Worm (Caenorhabditis elegans) whole organism, young adult: ENCODE data around the gene mdt-28.

Source experiments
- B0019.2 ChIP-seq: fragments of 200-800 bp; sonication (Bioruptor generic); conservative IDR thresholded peaks from 2 replicates; pipeline ENCODE4 v1.3.6; 2022; ENCODE audit warnings: missing genetic modification reagents, missing genetic modification characterization, missing compliant biosample characterization
- B0035.1 ChIP-seq: sonication (generic microtip); optimal IDR thresholded peaks from 2 replicates; lab custom pipeline; 2016; ENCODE audit warnings: missing genetic modification characterization, mild to moderate bottlenecking, missing compliant biosample characterization, missing genotype, missing genetic modification reagents
- B0336.3 ChIP-seq: fragments of 200-800 bp; sonication (Bioruptor generic); IDR thresholded peaks from 2 replicates; pipeline ENCODE4 v1.3.6; 2022; ENCODE audit warnings: missing genetic modification characterization, missing compliant biosample characterization
- C06A6.2 ChIP-seq: fragments of 200-800 bp; sonication (Bioruptor generic); conservative IDR thresholded peaks from 2 replicates; pipeline ENCODE4 v1.3.6; 2022; ENCODE audit warnings: missing genetic modification characterization, missing compliant biosample characterization
- D2030.7 ChIP-seq: fragments of 200-800 bp; sonication (Bioruptor generic); IDR thresholded peaks from 2 replicates; pipeline ENCODE4 v1.3.6; 2022; ENCODE audit warnings: missing genetic modification reagents, missing genetic modification characterization, missing compliant biosample characterization
- F22D6.2 ChIP-seq: sonication (generic microtip); optimal IDR thresholded peaks from 2 replicates; lab custom pipeline; 2016; ENCODE audit warnings: mild to moderate bottlenecking, missing genetic modification characterization, missing compliant biosample characterization
- F23B12.7 ChIP-seq: sonication (generic microtip); optimal IDR thresholded peaks from 2 replicates; lab custom pipeline; 2017; ENCODE audit warnings: missing genetic modification characterization, mild to moderate bottlenecking, missing compliant biosample characterization, antibody characterized with exemption, moderate library complexity; ENCODE audit not compliant: insufficient read depth
- F33H1.4 ChIP-seq: fragments of 200-800 bp; sonication (Bioruptor generic); IDR thresholded peaks from 2 replicates; pipeline ENCODE4 v1.3.6; 2022; ENCODE audit warnings: missing genetic modification reagents, missing genetic modification characterization, missing compliant biosample characterization
- F52B5.7 ChIP-seq: sonication (generic microtip); optimal IDR thresholded peaks from 2 replicates; lab custom pipeline; 2016; ENCODE audit warnings: mild to moderate bottlenecking, missing genetic modification characterization, missing compliant biosample characterization
- F55B11.4 ChIP-seq: sonication (generic microtip); optimal IDR thresholded peaks from 2 replicates; lab custom pipeline; 2016; ENCODE audit warnings: missing compliant biosample characterization, missing genetic modification characterization, borderline replicate concordance; ENCODE audit not compliant: insufficient read depth
- ZK185.1 ChIP-seq: sonication (generic microtip); optimal IDR thresholded peaks from 2 replicates; lab custom pipeline; 2016; ENCODE audit warnings: mild to moderate bottlenecking, missing genetic modification characterization, missing compliant biosample characterization; ENCODE audit not compliant: poor library complexity, severe bottlenecking
- ama-1 ChIP-seq, 3 experiments: fragments of 150-350 bp in 1 of 3; sonication (generic microtip) in 2 of 3; optimal IDR thresholded peaks; 2 replicates each; lab custom pipeline; 2014 to 2018; ENCODE audit warnings: missing biosample characterization in 2 of 3, missing genetic modification characterization in 2 of 3, missing genetic modification reagents in 2 of 3
- athp-1 ChIP-seq: sonication (generic microtip); optimal IDR thresholded peaks from 2 replicates; lab custom pipeline; 2017; ENCODE audit warnings: mild to moderate bottlenecking, missing genetic modification characterization, missing compliant biosample characterization
- bed-1 ChIP-seq: fragments of 200-800 bp; sonication (Bioruptor generic); IDR thresholded peaks from 2 replicates; pipeline ENCODE4 v1.3.6; 2022; ENCODE audit warnings: missing genetic modification reagents, missing genetic modification characterization, missing compliant biosample characterization
- cebp-1 ChIP-seq, 2 experiments: fragments of 200-800 bp in 1 of 2; sonication (Bioruptor generic) in 1 of 2; sonication (generic microtip) in 1 of 2; IDR thresholded peaks in 1 of 2; optimal IDR thresholded peaks in 1 of 2; 2 replicates each; pipeline versions ENCODE4 v1.3.6 to Lab custom; 2017 to 2022; ENCODE audit warnings: missing compliant biosample characterization in 2 of 2, missing genetic modification characterization in 2 of 2, mild to moderate bottlenecking in 1 of 2, missing genetic modification reagents in 1 of 2, moderate library complexity in 1 of 2
- cebp-2 ChIP-seq: fragments of 200-800 bp; sonication (Bioruptor generic); IDR thresholded peaks from 2 replicates; pipeline ENCODE4 v1.3.6; 2022; ENCODE audit warnings: missing genetic modification characterization, missing compliant biosample characterization
- ceh-100 ChIP-seq: fragments of 200-800 bp; sonication (Bioruptor generic); IDR thresholded peaks from 2 replicates; pipeline ENCODE4 v1.3.6; 2022; ENCODE audit warnings: missing genetic modification reagents, missing genetic modification characterization, missing compliant biosample characterization
- ceh-27 ChIP-seq: fragments of 200-800 bp; sonication (Bioruptor generic); optimal IDR thresholded peaks from 2 replicates; lab custom pipeline; 2018; ENCODE audit warnings: mild to moderate bottlenecking, missing genetic modification characterization, moderate library complexity, missing compliant biosample characterization
- ceh-58 ChIP-seq: fragments of 200-800 bp; sonication (Bioruptor generic); IDR thresholded peaks from 2 replicates; pipeline ENCODE4 v1.3.6; 2022; ENCODE audit warnings: missing genetic modification characterization, missing compliant biosample characterization
- dox-1 ChIP-seq: fragments of 200-800 bp; sonication (Bioruptor generic); IDR thresholded peaks from 2 replicates; pipeline ENCODE4 v1.3.6; 2022; ENCODE audit warnings: missing genetic modification reagents, missing genetic modification characterization, missing compliant biosample characterization
- dpff-1 ChIP-seq: sonication (generic microtip); optimal IDR thresholded peaks from 2 replicates; lab custom pipeline; 2017; ENCODE audit warnings: mild to moderate bottlenecking, missing genetic modification characterization, missing compliant biosample characterization
- gei-17 ChIP-seq: fragments of 200-800 bp; sonication (Bioruptor generic); optimal IDR thresholded peaks from 2 replicates; lab custom pipeline; 2018; ENCODE audit warnings: mild to moderate bottlenecking, missing genetic modification characterization, missing compliant biosample characterization
- hlh-12 ChIP-seq: sonication (generic microtip); optimal IDR thresholded peaks from 2 replicates; lab custom pipeline; 2016; ENCODE audit warnings: missing genetic modification characterization, missing compliant biosample characterization
- lin-35 ChIP-seq, 3 experiments: fragments of 150-350 bp in 2 of 3; sonication (generic microtip) in 1 of 3; optimal IDR thresholded peaks; 2 replicates each; lab custom pipeline; 2014 to 2018; ENCODE audit warnings: missing biosample characterization in 3 of 3, missing genetic modification characterization in 3 of 3, missing genetic modification reagents in 3 of 3
- lin-40 ChIP-seq: sonication (generic microtip); optimal IDR thresholded peaks from 2 replicates; lab custom pipeline; 2016; ENCODE audit warnings: missing genetic modification characterization, mild to moderate bottlenecking, missing compliant biosample characterization, missing genotype, missing genetic modification reagents
- lin-54 ChIP-seq: fragments of 200-800 bp; sonication (Bioruptor generic); optimal IDR thresholded peaks from 2 replicates; lab custom pipeline; 2018; ENCODE audit warnings: mild to moderate bottlenecking, missing genetic modification characterization, missing compliant biosample characterization
- lir-1 ChIP-seq: fragments of 200-800 bp; sonication (Bioruptor generic); conservative IDR thresholded peaks from 2 replicates; pipeline ENCODE4 v1.3.6; 2022; ENCODE audit warnings: missing genetic modification reagents, missing genetic modification characterization, missing compliant biosample characterization
- madf-10 ChIP-seq: sonication (generic microtip); optimal IDR thresholded peaks from 2 replicates; lab custom pipeline; 2016; ENCODE audit warnings: mild to moderate bottlenecking, missing genetic modification characterization, missing compliant biosample characterization
- mcd-1 ChIP-seq: fragments of 200-800 bp; sonication (Bioruptor generic); IDR thresholded peaks from 2 replicates; pipeline ENCODE4 v1.3.6; 2022; ENCODE audit warnings: missing genetic modification reagents, missing genetic modification characterization, missing compliant biosample characterization
- mes-4 ChIP-seq: sonication (generic microtip); optimal IDR thresholded peaks from 2 replicates; lab custom pipeline; 2016; ENCODE audit warnings: missing genotype, missing genetic modification characterization, missing compliant biosample characterization
- nhr-27 ChIP-seq: fragments of 200-800 bp; sonication (Bioruptor generic); optimal IDR thresholded peaks from 2 replicates; lab custom pipeline; 2018; ENCODE audit warnings: mild to moderate bottlenecking, missing genetic modification characterization, moderate library complexity, missing compliant biosample characterization
- nhr-80 ChIP-seq: sonication (generic microtip); optimal IDR thresholded peaks from 2 replicates; lab custom pipeline; 2016; ENCODE audit warnings: missing genetic modification characterization, missing compliant biosample characterization
- nhr-90 ChIP-seq: sonication (generic microtip); optimal IDR thresholded peaks from 2 replicates; lab custom pipeline; 2016; ENCODE audit warnings: missing genotype, mild to moderate bottlenecking, missing genetic modification characterization, missing compliant biosample characterization
- rpc-1 ChIP-seq, 2 experiments: fragments of 150-350 bp in 1 of 2; sonication (generic microtip) in 1 of 2; optimal IDR thresholded peaks; 2 replicates each; lab custom pipeline; 2014 to 2018; ENCODE audit warnings: missing biosample characterization in 1 of 2, missing genetic modification characterization in 1 of 2, missing genetic modification reagents in 1 of 2, missing genotype in 1 of 2
- snpc-4 ChIP-seq, 5 experiments: fragments of 150-350 bp in 1 of 5; sonication (generic microtip) in 4 of 5; optimal IDR thresholded peaks; 2 replicates each; lab custom pipeline; 2014 to 2018; ENCODE audit warnings: missing genetic modification characterization in 5 of 5, missing biosample characterization in 3 of 5, antibody characterized with exemption in 2 of 5, mild to moderate bottlenecking in 2 of 5, missing compliant biosample characterization in 2 of 5, missing genotype in 2 of 5, moderate library complexity in 2 of 5, missing genetic modification reagents in 1 of 5
- somi-1 ChIP-seq: fragments of 200-800 bp; sonication (Bioruptor generic); optimal IDR thresholded peaks from 2 replicates; lab custom pipeline; 2018; ENCODE audit warnings: mild to moderate bottlenecking, missing genetic modification characterization, missing compliant biosample characterization
- tbp1 ChIP-seq: fragments of 200-800 bp; sonication (Bioruptor generic); optimal IDR thresholded peaks from 2 replicates; lab custom pipeline; 2018; ENCODE audit warnings: mild to moderate bottlenecking, missing genetic modification characterization, missing compliant biosample characterization
- tbx-9 ChIP-seq: sonication (generic microtip); optimal IDR thresholded peaks from 2 replicates; lab custom pipeline; 2016; ENCODE audit warnings: borderline replicate concordance, missing genetic modification characterization, inconsistent platforms, missing compliant biosample characterization
- xnd-1 ChIP-seq: sonication (generic microtip); optimal IDR thresholded peaks from 2 replicates; lab custom pipeline; 2016; ENCODE audit warnings: missing genotype, missing genetic modification reagents, missing genetic modification characterization, missing compliant biosample characterization
- zfh-2 ChIP-seq: fragments of 200-800 bp; sonication (Bioruptor generic); conservative IDR thresholded peaks from 2 replicates; pipeline ENCODE4 v1.3.6; 2022; ENCODE audit warnings: missing genetic modification reagents, missing genetic modification characterization, missing compliant biosample characterization
- ztf-18 ChIP-seq: sonication (generic microtip); optimal IDR thresholded peaks from 2 replicates; lab custom pipeline; 2016; ENCODE audit warnings: missing genotype, mild to moderate bottlenecking, missing genetic modification characterization, missing compliant biosample characterization
- ztf-26 ChIP-seq: sonication (generic microtip); optimal IDR thresholded peaks from 2 replicates; lab custom pipeline; 2017; ENCODE audit warnings: missing genetic modification characterization, missing compliant biosample characterization

The mdt-28 gene

ce11 chrV:15566511-15567178 lies 8.6 kb downstream of the mdt-28 start (continued):
- TF ChIP-seq zfh-2 (GFP tag; lab: Robert Waterston, UW) = peak; percentile 64; the same call in 1 of the 2 replicates
- 0 out of 2 replicates have a peak, but pooled peaks have one; percentile 30 for TF ChIP-seq B0019.2
- TF ChIP-seq ama-1 (optimal IDR thresholded peaks at IDR 0.05; lab: Kevin White, UChicago) = peak; percentile 96
- TF ChIP-seq ama-1 (GFP tag; optimal IDR thresholded peaks at IDR 0.05; lab: Kevin White, UChicago) = no peak
- TF ChIP-seq rpc-1 (optimal IDR thresholded peaks at IDR 0.05; lab: Kevin White, UChicago) = no peak
- TF ChIP-seq rpc-1 (tag; optimal IDR thresholded peaks at IDR 0.05; lab: Kevin White, UChicago) = no peak
- TF ChIP-seq dpff-1 = no peak
- TF ChIP-seq ceh-58 (GFP tag; lab: Robert Waterston, UW) = no peak
- 0 out of 2 replicates have a peak, but pooled peaks have one; percentile 24 for TF ChIP-seq C06A6.2 (GFP tag; lab: Robert Waterston, UW)
- peak; percentile 14 for TF ChIP-seq madf-10 (tag; lab: Kevin White, UChicago)
- no peak; the same call in 1 of the 2 replicates for TF ChIP-seq dox-1 (GFP tag; lab: Robert Waterston, UW)
- no peak for TF ChIP-seq F33H1.4 (GFP tag; lab: Robert Waterston, UW)
- TF ChIP-seq cebp-2 (GFP tag; lab: Robert Waterston, UW) = no peak
- peak; percentile 40; the same call in 1 of the 2 replicates for TF ChIP-seq B0336.3 (GFP tag; lab: Robert Waterston, UW)
- no peak for TF ChIP-seq ztf-18 (tag; lab: Kevin White, UChicago)
- TF ChIP-seq F22D6.2 (tag; lab: Kevin White, UChicago) = peak; percentile 68
- TF ChIP-seq F23B12.7 (tag; lab: Kevin White, UChicago) = no peak
- peak; percentile 49 for TF ChIP-seq tbp1 (GFP tag; lab: Kevin White, UChicago)
- 0 out of 2 replicates have a peak, but pooled peaks have one; percentile 4 for TF ChIP-seq mcd-1 (GFP tag; lab: Robert Waterston, UW)
- TF ChIP-seq lir-1 = peak; percentile 54; the same call in 1 of the 2 replicates
- TF ChIP-seq somi-1 (GFP tag; lab: Kevin White, UChicago) = peak; percentile 77
- peak; percentile 58 for TF ChIP-seq ztf-26 (tag; lab: Kevin White, UChicago)
- TF ChIP-seq lin-35 (GFP tag; optimal IDR thresholded peaks at IDR 0.05; lab: Kevin White, UChicago) = peak in 1 of 3 experiments; percentile 38

ce11 chrV:15563985-15564384 lies 11.2 kb downstream of the mdt-28 start:
- TF ChIP-seq cebp-2 (GFP tag; lab: Robert Waterston, UW) = no peak
- TF ChIP-seq B0035.1 (tag; lab: Kevin White, UChicago) = no peak
- TF ChIP-seq mcd-1 (GFP tag; lab: Robert Waterston, UW) = no peak
- peak; percentile 4 for TF ChIP-seq lin-40 (tag; lab: Kevin White, UChicago)
- TF ChIP-seq F23B12.7 (tag; lab: Kevin White, UChicago) = no peak
- no peak for TF ChIP-seq nhr-27 (tag; lab: Kevin White, UChicago)
- TF ChIP-seq nhr-80 (tag; lab: Kevin White, UChicago) = peak; percentile 61
- peak; percentile 11 for TF ChIP-seq lin-54 (GFP tag; lab: Kevin White, UChicago)
- TF ChIP-seq gei-17 (GFP tag; lab: Kevin White, UChicago) = no peak
- TF ChIP-seq mes-4 (tag; lab: Kevin White, UChicago) = no peak
- TF ChIP-seq F55B11.4 (tag; lab: Kevin White, UChicago) = no peak
- TF ChIP-seq hlh-12 = no peak
- no peak for TF ChIP-seq ceh-27 (GFP tag; lab: Kevin White, UChicago)
- TF ChIP-seq nhr-90 (tag; lab: Kevin White, UChicago) = no peak
- TF ChIP-seq athp-1 (tag; lab: Kevin White, UChicago) = no peak
- TF ChIP-seq ZK185.1 (tag; lab: Kevin White, UChicago) = no peak
- no peak for TF ChIP-seq cebp-1 (GFP tag; IDR thresholded peaks at IDR 0.05; lab: Robert Waterston, UW)
- no peak for TF ChIP-seq cebp-1 (tag; optimal IDR thresholded peaks at IDR 0.05; lab: Kevin White, UChicago)
- no peak for TF ChIP-seq tbx-9
- no peak for TF ChIP-seq D2030.7 (GFP tag; lab: Robert Waterston, UW)
- TF ChIP-seq ztf-26 (tag; lab: Kevin White, UChicago) = peak; percentile 69
- peak; percentile 37 for TF ChIP-seq somi-1 (GFP tag; lab: Kevin White, UChicago)
- peak; percentile 22 for TF ChIP-seq tbp1 (GFP tag; lab: Kevin White, UChicago)
- no peak for TF ChIP-seq xnd-1
- no peak for TF ChIP-seq bed-1 (GFP tag; lab: Robert Waterston, UW)
- TF ChIP-seq snpc-4 (GFP tag; optimal IDR thresholded peaks at IDR 0.05; lab: Kevin White, UChicago) = no peak
- peak in 1 of 4 experiments; percentile 13 for TF ChIP-seq snpc-4 (tag; optimal IDR thresholded peaks at IDR 0.05; lab: Kevin White, UChicago)
- no peak for TF ChIP-seq F52B5.7 (tag; lab: Kevin White, UChicago)
- 0 out of 2 replicates have a peak, but pooled peaks have one; percentile 24 for TF ChIP-seq C06A6.2 (GFP tag; lab: Robert Waterston, UW)
- no peak for TF ChIP-seq ceh-100 (GFP tag; lab: Robert Waterston, UW)
